Worm (Caenorhabditis elegans) whole organism, late embryonic: ENCODE measurements around the gene srg-36.

ENCODE experiments used
- C08G9.2 ChIP-seq: sonication (generic microtip); optimal IDR thresholded peaks from 2 replicates; lab custom pipeline; 2016; ENCODE audit warnings: mild to moderate bottlenecking, missing genetic modification characterization, moderate library complexity, missing compliant biosample characterization
- C38D4.7 ChIP-seq: fragments of 200-800 bp; sonication (Bioruptor generic); optimal IDR thresholded peaks from 2 replicates; lab custom pipeline; 2018; ENCODE audit warnings: mild to moderate bottlenecking, missing genetic modification characterization, moderate library complexity, missing compliant biosample characterization
- T23F11.4 ChIP-seq: fragments of 200-800 bp; sonication (Bioruptor generic); optimal IDR thresholded peaks from 2 replicates; lab custom pipeline; 2018; ENCODE audit warnings: mild to moderate bottlenecking, missing genetic modification characterization, missing compliant biosample characterization
- Y22D7AL.16 ChIP-seq: sonication (generic microtip); optimal IDR thresholded peaks from 2 replicates; lab custom pipeline; 2016; ENCODE audit warnings: missing genetic modification characterization, missing compliant biosample characterization
- ahr-1 ChIP-seq: sonication (generic microtip); optimal IDR thresholded peaks from 2 replicates; lab custom pipeline; 2016; ENCODE audit warnings: missing genetic modification characterization, missing compliant biosample characterization
- ama-1 ChIP-seq: fragments of 150-350 bp; optimal IDR thresholded peaks from 2 replicates; lab custom pipeline; 2014
- ceh-19 ChIP-seq: fragments of 200-800 bp; sonication (Bioruptor generic); optimal IDR thresholded peaks from 2 replicates; lab custom pipeline; 2018; ENCODE audit warnings: mild to moderate bottlenecking, missing genetic modification characterization, missing compliant biosample characterization
- ceh-22 ChIP-seq: sonication (generic microtip); optimal IDR thresholded peaks from 2 replicates; lab custom pipeline; 2017; ENCODE audit warnings: missing biosample characterization, missing genetic modification characterization
- ceh-24 ChIP-seq: sonication (generic microtip); optimal IDR thresholded peaks from 2 replicates; lab custom pipeline; 2016; ENCODE audit warnings: mild to moderate bottlenecking, missing genetic modification characterization, missing compliant biosample characterization
- ceh-31 ChIP-seq: sonication (generic microtip); optimal IDR thresholded peaks from 2 replicates; lab custom pipeline; 2016; ENCODE audit warnings: missing genetic modification characterization, missing compliant biosample characterization
- ceh-34 ChIP-seq: sonication (generic microtip); optimal IDR thresholded peaks from 2 replicates; lab custom pipeline; 2016; ENCODE audit warnings: mild to moderate bottlenecking, missing genetic modification characterization, missing compliant biosample characterization
- che-1 ChIP-seq: sonication (generic microtip); optimal IDR thresholded peaks from 2 replicates; lab custom pipeline; 2016; ENCODE audit warnings: mild to moderate bottlenecking, missing genetic modification characterization, missing compliant biosample characterization
- dmd-4 ChIP-seq: sonication (generic microtip); optimal IDR thresholded peaks from 2 replicates; lab custom pipeline; 2016; ENCODE audit warnings: borderline replicate concordance, missing genetic modification characterization, missing compliant biosample characterization
- dve-1 ChIP-seq: sonication (generic microtip); optimal IDR thresholded peaks from 2 replicates; lab custom pipeline; 2017; ENCODE audit warnings: antibody characterized with exemption, mild to moderate bottlenecking, missing genetic modification characterization, missing compliant biosample characterization
- elt-2 ChIP-seq: sonication (generic microtip); optimal IDR thresholded peaks from 2 replicates; lab custom pipeline; 2016; ENCODE audit warnings: missing genetic modification reagents, missing genetic modification characterization, missing compliant biosample characterization
- elt-4 ChIP-seq: sonication (generic microtip); optimal IDR thresholded peaks from 2 replicates; lab custom pipeline; 2016; ENCODE audit warnings: missing genetic modification characterization, missing compliant biosample characterization
- hlh-15 ChIP-seq: sonication (generic microtip); optimal IDR thresholded peaks from 2 replicates; lab custom pipeline; 2016; ENCODE audit warnings: missing genetic modification characterization, missing compliant biosample characterization
- hlh-30 ChIP-seq: sonication (generic microtip); optimal IDR thresholded peaks from 2 replicates; lab custom pipeline; 2017; ENCODE audit warnings: antibody characterized with exemption, missing genetic modification characterization, missing compliant biosample characterization; ENCODE audit not compliant: insufficient read depth
- hlh-6 ChIP-seq: sonication (generic microtip); optimal IDR thresholded peaks from 2 replicates; lab custom pipeline; 2016; ENCODE audit warnings: missing genotype, missing genetic modification characterization, missing compliant biosample characterization
- lin-11 ChIP-seq: fragments of 200-800 bp; sonication (Bioruptor generic); optimal IDR thresholded peaks from 2 replicates; lab custom pipeline; 2018; ENCODE audit warnings: mild to moderate bottlenecking, missing genetic modification characterization, missing compliant biosample characterization
- mec-3 ChIP-seq: sonication (generic microtip); optimal IDR thresholded peaks from 2 replicates; lab custom pipeline; 2016; ENCODE audit warnings: borderline replicate concordance, missing genetic modification characterization, missing compliant biosample characterization
- nfya-1 ChIP-seq: sonication (generic microtip); optimal IDR thresholded peaks from 2 replicates; lab custom pipeline; 2017; ENCODE audit warnings: missing genetic modification characterization, mild to moderate bottlenecking, missing compliant biosample characterization, antibody characterized with exemption, moderate library complexity
- nhr-232 ChIP-seq: sonication (generic microtip); optimal IDR thresholded peaks from 2 replicates; lab custom pipeline; 2016; ENCODE audit warnings: missing genetic modification characterization, missing compliant biosample characterization
- pag-3 ChIP-seq: sonication (generic microtip); optimal IDR thresholded peaks from 2 replicates; lab custom pipeline; 2016; ENCODE audit warnings: missing compliant biosample characterization, missing genetic modification characterization, borderline replicate concordance
- pat-9 ChIP-seq: fragments of 200-800 bp; sonication (Bioruptor generic); optimal IDR thresholded peaks from 2 replicates; lab custom pipeline; 2018; ENCODE audit warnings: mild to moderate bottlenecking, missing genetic modification characterization, moderate library complexity, missing compliant biosample characterization
- pax-1 ChIP-seq: fragments of 150-350 bp; optimal IDR thresholded peaks from 2 replicates; lab custom pipeline; 2014; ENCODE audit warnings: missing biosample characterization, missing genetic modification characterization
- pha-4 ChIP-seq: fragments of 150-350 bp; optimal IDR thresholded peaks from 2 replicates; lab custom pipeline; 2018; ENCODE audit warnings: missing biosample characterization, missing genetic modification reagents, missing genetic modification characterization
- pqm-1 ChIP-seq: sonication (generic microtip); optimal IDR thresholded peaks from 2 replicates; lab custom pipeline; 2016; ENCODE audit warnings: missing genetic modification characterization, missing compliant biosample characterization
- pros-1 ChIP-seq: fragments of 150-350 bp; optimal IDR thresholded peaks from 2 replicates; lab custom pipeline; 2014; ENCODE audit warnings: missing biosample characterization, missing genetic modification reagents, missing genetic modification characterization
- rnt-1 ChIP-seq: sonication (generic microtip); optimal IDR thresholded peaks from 2 replicates; lab custom pipeline; 2016; ENCODE audit warnings: missing genetic modification characterization, missing compliant biosample characterization
- tbx-7 ChIP-seq: sonication (generic microtip); optimal IDR thresholded peaks from 2 replicates; lab custom pipeline; 2016; ENCODE audit warnings: missing genotype, missing genetic modification characterization, missing compliant biosample characterization
- unc-55 ChIP-seq: sonication (generic microtip); optimal IDR thresholded peaks from 2 replicates; lab custom pipeline; 2017; ENCODE audit warnings: missing biosample characterization, missing genetic modification reagents, missing genetic modification characterization
- zip-5 ChIP-seq: sonication (generic microtip); optimal IDR thresholded peaks from 2 replicates; lab custom pipeline; 2016; ENCODE audit warnings: missing genetic modification characterization, missing compliant biosample characterization
- ztf-16 ChIP-seq: sonication (generic microtip); optimal IDR thresholded peaks from 2 replicates; lab custom pipeline; 2017; ENCODE audit warnings: missing genetic modification characterization, missing compliant biosample characterization

srg-36 gene

ce11 chrX:14234366-14234765 is at the start of gene srg-36:
TSS of gene srg-36 (minus strand) at chrX:14234466.
- TF ChIP-seq hlh-15 (tag; lab: Kevin White, UChicago) (no peak), lin-11 (no peak), Y22D7AL.16 (tag; lab: Kevin White, UChicago) (no peak)

DNA sequence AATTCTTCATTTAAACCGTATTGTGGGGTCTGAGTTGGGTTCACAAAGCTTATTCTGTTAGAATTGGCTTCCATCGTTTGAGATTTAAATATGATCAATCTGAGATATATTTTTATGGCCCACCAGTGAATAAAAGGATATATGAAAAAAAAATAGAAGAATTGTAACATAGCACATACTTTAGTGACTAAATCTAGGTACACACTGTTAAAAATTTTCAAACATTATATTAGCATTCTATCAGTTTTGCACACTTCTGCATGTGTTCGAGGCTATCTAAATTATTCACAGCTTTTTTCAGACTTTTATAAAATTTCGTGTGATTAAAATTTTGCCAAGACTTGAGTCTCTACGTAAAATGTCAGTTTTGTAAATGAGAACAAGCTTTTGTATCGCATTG is 47.3 kb upstream of the srg-36 start, which contains the start of gene E02H4.2:
Gene E02H4.2 (minus strand): TSS at position 101 of the 400 bp plus-strand sequence.
- TF ChIP-seq rnt-1 (tag; lab: Kevin White, UChicago): no peak
- no peak for TF ChIP-seq pha-4
- TF ChIP-seq zip-5 (tag; lab: Kevin White, UChicago): no peak
- TF ChIP-seq C38D4.7 (GFP tag; lab: Kevin White, UChicago): no peak
- no peak for TF ChIP-seq mec-3
- no peak for TF ChIP-seq dmd-4 (tag; lab: Kevin White, UChicago)
- TF ChIP-seq pqm-1 (tag; lab: Kevin White, UChicago): no peak
- TF ChIP-seq ceh-24 (tag; lab: Kevin White, UChicago): no peak
- no peak for TF ChIP-seq unc-55 (GFP tag; lab: Kevin White, UChicago)
- TF ChIP-seq ahr-1 (tag; lab: Kevin White, UChicago): no peak
- no peak for TF ChIP-seq T23F11.4 (GFP tag; lab: Kevin White, UChicago)
- no peak for TF ChIP-seq elt-2 (tag; lab: Kevin White, UChicago)
- TF ChIP-seq che-1 (tag; lab: Kevin White, UChicago): no peak
- TF ChIP-seq nhr-232 (tag; lab: Kevin White, UChicago): no peak
- TF ChIP-seq pax-1 (tag; lab: Kevin White, UChicago): no peak
- no peak for TF ChIP-seq Y22D7AL.16 (tag; lab: Kevin White, UChicago)
- TF ChIP-seq ama-1 (lab: Kevin White, UChicago): no peak

ce11 chrX:14267781-14268180 is 33.5 kb upstream of the srg-36 start, which contains the start of gene del-1:
TSS of gene del-1 (plus strand) at chrX:14268081.
- no peak for TF ChIP-seq ztf-16 (tag; lab: Kevin White, UChicago)

- TF ChIP-seq dve-1 (tag; lab: Kevin White, UChicago) (no peak), pat-9 (tag; lab: Kevin White, UChicago) (no peak), mec-3 (no peak), ceh-19 (GFP tag; lab: Kevin White, UChicago) (no peak), ceh-34 (tag; lab: Kevin White, UChicago) (no peak), C08G9.2 (no peak), ceh-31 (tag; lab: Kevin White, UChicago) (no peak), ceh-22 (no peak)
Observed at ce11 chrX:14267170-14267569, 32.9 kb upstream of the srg-36 start.

- TF ChIP-seq che-1 (tag; lab: Kevin White, UChicago): no peak
- no peak for TF ChIP-seq rnt-1 (tag; lab: Kevin White, UChicago)
- TF ChIP-seq tbx-7 (tag; lab: Kevin White, UChicago): no peak
- TF ChIP-seq unc-55 (GFP tag; lab: Kevin White, UChicago): no peak
- no peak for TF ChIP-seq nfya-1
- no peak for TF ChIP-seq pag-3 (tag; lab: Kevin White, UChicago)
- no peak for TF ChIP-seq mec-3
- TF ChIP-seq ceh-34 (tag; lab: Kevin White, UChicago): no peak
Observed at ce11 chrX:14263473-14263872, 29.2 kb upstream of the srg-36 start, which contains the start of gene E02H4.8. TSS of gene E02H4.8 (minus strand) at chrX:14263573.

ce11 chrX:14257661-14258060 is 23.4 kb upstream of the srg-36 start, which contains the start of gene E02H4.4:
TSS of gene E02H4.4 (plus strand) at chrX:14257961.
- TF ChIP-seq C08G9.2: no peak
- TF ChIP-seq nfya-1: no peak
- no peak for TF ChIP-seq elt-4 (tag; lab: Kevin White, UChicago)
- no peak for TF ChIP-seq pqm-1 (tag; lab: Kevin White, UChicago)
- no peak for TF ChIP-seq ceh-24 (tag; lab: Kevin White, UChicago)
- TF ChIP-seq hlh-6 (tag; lab: Kevin White, UChicago): no peak
- TF ChIP-seq zip-5 (tag; lab: Kevin White, UChicago): no peak
- TF ChIP-seq hlh-30 (tag; lab: Kevin White, UChicago): no peak
- TF ChIP-seq pros-1 (tag; lab: Kevin White, UChicago): no peak
- TF ChIP-seq T23F11.4 (GFP tag; lab: Kevin White, UChicago): no peak
